Fruit fly (Drosophila melanogaster): Measurements from ENCODE around the gene Or2a.

The Or2a gene

DNA sequence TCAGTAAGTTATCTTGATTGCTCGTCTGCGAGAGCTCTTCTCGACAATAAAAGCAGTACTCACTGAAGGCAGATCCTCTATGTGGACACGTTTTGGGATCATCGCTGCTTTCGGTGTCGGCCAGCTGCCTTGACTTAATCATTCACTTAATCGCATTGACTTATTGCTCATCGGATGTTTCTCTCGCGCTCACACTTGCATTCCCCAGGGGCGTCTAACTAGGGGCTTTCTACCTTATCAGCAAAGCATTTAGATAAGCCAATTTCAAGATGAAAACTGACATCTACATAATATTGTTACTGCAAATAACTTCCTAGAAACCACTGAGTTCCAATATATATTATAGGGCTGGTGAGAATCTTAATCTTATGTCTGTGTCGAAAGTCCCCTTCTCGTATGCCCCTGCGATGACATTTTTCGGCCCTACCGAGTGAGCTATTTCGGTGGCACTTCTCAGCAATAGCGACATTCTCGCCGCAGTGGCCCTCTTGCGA is 33.7 kb upstream of the Or2a start:
- TF ChIP-seq CG15336 (GFP tag; IDR thresholded peaks at IDR 0.05) (peak; percentile 42; the same call in 1 of the 2 replicates), Hr4 (GFP tag; optimal IDR thresholded peaks at IDR 0.05) (peak; percentile 33), cyc (GFP tag; optimal IDR thresholded peaks at IDR 0.05) (no peak), Eip78C (GFP tag) (peak; percentile 20), Met (GFP tag; optimal IDR thresholded peaks at IDR 0.05) (peak; percentile 12), eg (GFP tag; IDR thresholded peaks at IDR 0.05) (peak; percentile 36; the same call in 1 of the 3 replicates), Eip75B (GFP tag; optimal IDR thresholded peaks at IDR 0.05) (no peak), dac (GFP tag; optimal IDR thresholded peaks at IDR 0.05) (no peak), CG6163 (GFP tag; IDR thresholded peaks at IDR 0.05) (0 out of 3 replicates have a peak, but pooled peaks have one; percentile 34), CG8119 (GFP tag; IDR thresholded peaks at IDR 0.05) (0 out of 3 replicates have a peak, but pooled peaks have one; percentile 16), CG6792 (GFP tag; optimal IDR thresholded peaks at IDR 0.05) (no peak), ss (GFP tag; optimal IDR thresholded peaks at IDR 0.05) (no peak), topi (GFP tag; optimal IDR thresholded peaks at IDR 0.05) (peak; percentile 9), svp (GFP tag) (peak; percentile 92)

DNA sequence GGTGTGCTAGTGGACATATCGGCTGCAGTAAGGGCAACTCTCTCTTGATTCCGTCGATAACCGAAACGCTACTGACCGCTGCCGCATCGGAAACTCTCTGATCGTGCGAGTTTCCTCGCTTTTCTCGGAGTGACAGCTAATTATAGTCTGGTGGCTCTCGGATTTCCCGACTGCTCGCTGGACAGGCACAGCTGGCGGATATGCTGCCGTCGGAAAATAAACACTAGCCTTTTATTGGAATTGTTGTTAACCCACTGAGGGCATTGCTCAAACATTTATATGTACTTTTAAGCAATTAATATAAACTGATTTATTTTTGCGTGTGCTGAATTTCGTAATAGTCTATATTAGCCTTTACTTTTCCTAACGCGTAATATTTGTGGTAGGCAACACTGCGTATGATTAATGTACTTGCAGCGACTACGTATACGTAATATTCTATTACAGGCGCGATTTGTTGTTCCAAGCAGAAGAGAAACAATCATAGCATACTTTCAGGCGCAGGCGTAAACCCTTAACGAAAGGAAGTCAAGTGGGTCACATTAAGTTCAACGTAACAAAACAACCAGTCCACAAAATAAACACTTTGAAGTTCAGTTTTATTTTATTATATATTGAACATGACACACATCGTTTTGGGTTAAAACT is 32.1 kb upstream of the Or2a start, which contains the start of gene SmydA-8:
Gene SmydA-8, minus strand, starts transcription at position 51 of the 648 bp plus-strand sequence.
- TF ChIP-seq spab (GFP tag; optimal IDR thresholded peaks at IDR 0.05) (no peak), Eip78C (GFP tag) (peak; percentile 55), svp (GFP tag) (peak; percentile 80), Eip75B (GFP tag; optimal IDR thresholded peaks at IDR 0.05) (peak; percentile 31), dsx (GFP tag; optimal IDR thresholded peaks at IDR 0.05; ENCODE audit: poor library complexity, severe bottlenecking) (no peak), CG8119 (GFP tag; IDR thresholded peaks at IDR 0.05) (no peak), OdsH (GFP tag; optimal IDR thresholded peaks at IDR 0.05) (no peak)

DNA sequence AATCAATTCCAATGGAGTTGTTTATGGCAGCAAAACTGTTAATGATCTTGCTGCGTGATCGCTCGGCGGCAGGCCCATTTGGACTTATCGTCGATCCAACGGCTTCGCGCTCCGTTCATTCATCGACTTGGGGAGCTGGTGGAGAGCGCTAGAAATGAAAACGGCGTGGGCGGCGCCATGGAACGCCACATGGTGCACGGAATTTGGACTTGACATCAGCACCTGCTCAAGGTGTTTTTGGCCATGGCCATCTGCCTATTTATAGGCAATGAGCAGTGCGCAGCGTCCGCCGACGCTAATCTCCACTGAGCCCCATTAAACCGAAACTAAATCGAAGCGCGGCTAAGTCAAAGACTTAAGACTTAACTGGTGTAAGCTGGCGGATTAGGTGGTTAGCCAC is 27.6 kb upstream of the Or2a start:
- no peak for TF ChIP-seq achi (GFP tag; optimal IDR thresholded peaks at IDR 0.05)
- no peak for TF ChIP-seq CG6854 (GFP tag; optimal IDR thresholded peaks at IDR 0.05)
- no peak for TF ChIP-seq OdsH (GFP tag; optimal IDR thresholded peaks at IDR 0.05)
- TF ChIP-seq CG8119 (GFP tag; IDR thresholded peaks at IDR 0.05) = no peak
- no peak for TF ChIP-seq CG10631 (GFP tag; optimal IDR thresholded peaks at IDR 0.05)
- no peak for TF ChIP-seq Sox102F (GFP tag; optimal IDR thresholded peaks at IDR 0.05)
- TF ChIP-seq Smox (GFP tag; optimal IDR thresholded peaks at IDR 0.05) = no peak

DNA sequence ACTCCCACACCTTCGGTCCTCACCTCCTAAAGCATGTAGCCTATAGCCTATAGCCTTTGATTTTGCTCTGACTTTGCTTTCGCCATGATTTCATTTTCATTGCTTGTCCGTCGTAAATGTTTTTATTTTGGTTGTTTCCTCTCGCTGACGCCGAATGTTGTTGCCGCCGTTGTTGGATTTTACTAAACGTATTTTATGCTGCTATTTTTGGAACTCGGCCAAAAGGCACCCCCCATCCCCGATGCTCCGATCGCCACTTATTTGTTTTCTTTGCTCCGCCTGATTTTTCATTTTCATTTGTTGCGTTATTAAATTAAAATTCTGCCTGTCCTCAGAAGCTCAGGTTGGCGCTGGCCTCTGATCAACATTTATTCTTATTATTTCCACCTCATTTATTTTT is 26.8 kb upstream of the Or2a start:
- peak; percentile 23 for TF ChIP-seq net (GFP tag; optimal IDR thresholded peaks at IDR 0.05)
- TF ChIP-seq Sox102F (GFP tag; optimal IDR thresholded peaks at IDR 0.05) = no peak
- no peak for TF ChIP-seq Met (GFP tag; optimal IDR thresholded peaks at IDR 0.05)
- no peak for TF ChIP-seq CG7368 (GFP tag; optimal IDR thresholded peaks at IDR 0.05)
- TF ChIP-seq Smox (GFP tag; optimal IDR thresholded peaks at IDR 0.05) = no peak
- no peak for TF ChIP-seq CG6854 (GFP tag; optimal IDR thresholded peaks at IDR 0.05)
- TF ChIP-seq CG10631 (GFP tag; optimal IDR thresholded peaks at IDR 0.05) = no peak
- TF ChIP-seq CG10669 (GFP tag; optimal IDR thresholded peaks at IDR 0.05) = no peak

DNA sequence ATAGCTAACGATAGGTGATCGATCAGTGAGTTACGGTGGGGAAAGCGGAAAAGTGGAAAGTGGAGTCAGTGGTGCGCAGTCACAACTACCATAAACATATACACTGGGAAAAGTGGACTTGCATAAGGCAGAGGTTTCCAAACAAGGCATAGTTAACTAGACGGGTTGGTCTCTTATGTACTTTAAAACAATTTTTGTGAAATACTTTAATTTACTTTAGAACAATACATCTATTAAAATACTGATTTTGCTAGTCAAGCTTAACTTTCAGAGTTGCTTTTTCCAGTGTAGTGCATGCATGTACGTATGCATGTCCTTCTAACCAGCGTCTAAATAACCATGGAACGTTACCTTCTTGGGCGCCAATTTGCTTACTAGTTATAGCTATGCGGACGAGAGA is 26.1 kb upstream of the Or2a start:
- TF ChIP-seq spab (GFP tag; optimal IDR thresholded peaks at IDR 0.05) (no peak), CG6792 (GFP tag; optimal IDR thresholded peaks at IDR 0.05) (no peak), Sox14 (GFP tag; optimal IDR thresholded peaks at IDR 0.05) (peak; percentile 3), Hr39 (GFP tag; optimal IDR thresholded peaks at IDR 0.05) (no peak), Met (GFP tag; optimal IDR thresholded peaks at IDR 0.05) (no peak), CG3032 (tag; optimal IDR thresholded peaks at IDR 0.05) (peak; percentile 12), fd85E (GFP tag; optimal IDR thresholded peaks at IDR 0.05) (no peak), CG9139 (GFP tag; optimal IDR thresholded peaks at IDR 0.05) (no peak), Gug (GFP tag; IDR thresholded peaks at IDR 0.05) (no peak), cyc (GFP tag; optimal IDR thresholded peaks at IDR 0.05) (no peak), CG11762 (GFP tag; optimal IDR thresholded peaks at IDR 0.05; ENCODE audit: insufficient read depth) (no peak), ss (GFP tag; optimal IDR thresholded peaks at IDR 0.05) (no peak), vri (GFP tag; optimal IDR thresholded peaks at IDR 0.05) (no peak), acj6 (GFP tag; optimal IDR thresholded peaks at IDR 0.05) (peak; percentile 16), CG7368 (GFP tag; optimal IDR thresholded peaks at IDR 0.05) (no peak), Sox15 (GFP tag; optimal IDR thresholded peaks at IDR 0.05) (no peak), CG34406 (GFP tag; optimal IDR thresholded peaks at IDR 0.05) (no peak), CG8319 (GFP tag; optimal IDR thresholded peaks at IDR 0.05) (no peak), Eip78C (GFP tag) (peak; percentile 75), fkh (GFP tag; optimal IDR thresholded peaks at IDR 0.05) (no peak), CG6276 (GFP tag; optimal IDR thresholded peaks at IDR 0.05) (peak; percentile 15), Eip93F (GFP tag; optimal IDR thresholded peaks at IDR 0.05) (no peak), Hr4 (GFP tag; optimal IDR thresholded peaks at IDR 0.05) (peak; percentile 74), Ets96B (tag; optimal IDR thresholded peaks at IDR 0.05) (peak; percentile 5), svp (GFP tag) (peak; percentile 66)

Measured in whole organism, prepupa.